Fruit fly (Drosophila melanogaster) whole organism, wandering third instar larva: ENCODE results near the gene CG13305.

ENCODE experiments used
- Abd-B ChIP-seq: fragments of >200 bp; optimal IDR thresholded peaks from 2 replicates; lab custom pipeline; 2017; ENCODE audit warnings: missing biosample characterization, missing genetic modification characterization
- CrebA ChIP-seq: fragments of 200-800 bp; sonication (Bioruptor generic); optimal IDR thresholded peaks from 2 replicates; lab custom pipeline; 2016; ENCODE audit warnings: missing biosample characterization, mild to moderate bottlenecking, missing genetic modification characterization, borderline replicate concordance
- dmrt93B ChIP-seq: fragments of 200-800 bp; sonication (Bioruptor generic); optimal IDR thresholded peaks from 2 replicates; lab custom pipeline; 2018; ENCODE audit warnings: missing biosample characterization, mild to moderate bottlenecking, missing genetic modification characterization
- psq ChIP-seq: fragments of 200-800 bp; sonication (Bioruptor generic); optimal IDR thresholded peaks from 3 replicates; lab custom pipeline; 2017; ENCODE audit warnings: missing biosample characterization, mild to moderate bottlenecking, missing genetic modification characterization, moderate library complexity
- usp ChIP-seq: fragments of >200 bp; optimal IDR thresholded peaks from 2 replicates; lab custom pipeline; 2017; ENCODE audit warnings: missing biosample characterization, missing genetic modification characterization

- TF ChIP-seq usp (GFP tag; lab: Kevin White, UChicago) (no peak), Abd-B (GFP tag; lab: Kevin White, UChicago) (no peak), dmrt93B (peak; percentile 80), CrebA (GFP tag; lab: Kevin White, UChicago) (no peak), psq (GFP tag; lab: Kevin White, UChicago) (peak; percentile 85)
These were observed 21.4 kb upstream of the CG13305 start for dm6 chr3L:8667809-8668593.
